Worm (Caenorhabditis elegans): Measurements from ENCODE around the gene F35B3.4.

DNA sequence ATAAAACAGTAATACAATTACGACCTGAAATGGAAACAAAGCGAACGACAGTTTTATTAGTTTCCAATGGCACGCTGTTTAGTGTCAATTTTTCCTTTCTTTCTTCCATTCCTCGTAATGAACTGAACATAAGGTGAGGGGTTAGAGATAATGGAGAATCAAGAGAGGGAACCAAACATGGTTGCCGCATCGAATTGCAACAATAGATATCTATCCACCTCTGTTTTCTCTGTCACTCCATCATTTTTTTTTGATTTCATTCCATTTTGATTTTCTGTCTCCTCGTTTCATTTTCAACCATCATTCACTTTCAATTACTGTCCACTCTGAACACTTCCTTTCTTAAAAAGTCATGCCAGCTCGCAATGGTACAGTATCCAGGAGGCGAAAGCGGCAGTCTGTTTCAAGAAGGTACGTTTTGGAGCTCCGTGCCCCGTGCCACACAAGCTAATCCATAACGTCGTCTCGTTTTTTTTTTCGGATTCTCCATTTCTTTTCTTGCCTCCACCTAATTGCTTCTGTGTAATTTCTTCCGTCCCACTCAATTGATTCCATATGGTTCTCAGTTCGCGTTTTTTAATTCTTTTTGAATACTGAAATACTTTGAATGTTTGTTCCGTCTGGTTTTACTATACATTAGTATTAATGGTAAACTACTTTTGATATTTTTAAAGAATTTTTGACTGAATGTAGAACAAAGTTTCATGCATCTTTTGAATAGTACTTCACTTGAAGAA lies 25.4 kb downstream of the F35B3.4 start:
- TF ChIP-seq mdl-1 (tag; optimal IDR thresholded peaks at IDR 0.05): no peak
- no peak for TF ChIP-seq ama-1 (optimal IDR thresholded peaks at IDR 0.05)

Data from whole organism, L3 larva.